Fruit fly (Drosophila melanogaster) whole organism: ENCODE data around the gene CycG.

Source experiments
- CG8478 ChIP-seq: fragments of >200 bp; optimal IDR thresholded peaks from 2 replicates; lab custom pipeline; 2018; ENCODE audit warnings: inconsistent platforms
- Dll ChIP-seq: fragments of >200 bp; optimal IDR thresholded peaks from 2 replicates; lab custom pipeline; 2017
- EcR ChIP-seq, 2 experiments: fragments of >200 bp; optimal IDR thresholded peaks; 2 replicates each; lab custom pipeline; 2017; ENCODE audit warnings: missing biosample characterization in 2 of 2, missing genetic modification characterization in 2 of 2, missing genetic modification reagents in 2 of 2
- pan ChIP-seq: fragments of >200 bp; optimal IDR thresholded peaks from 2 replicates; lab custom pipeline; 2017
- psq ChIP-seq: fragments of >200 bp; optimal IDR thresholded peaks from 2 replicates; lab custom pipeline; 2017
- usp ChIP-seq: fragments of >200 bp; optimal IDR thresholded peaks from 2 replicates; lab custom pipeline; 2017; ENCODE audit warnings: missing biosample characterization, missing genetic modification characterization, mixed read lengths

CycG gene

dm6 chr3R:31565738-31566137 lies 46.7 kb downstream of the CycG start:
- TF ChIP-seq CG8478 (lab: Kevin White, UChicago) (no peak), pan (lab: Kevin White, UChicago) (no peak), usp (GFP tag; lab: Kevin White, UChicago) (no peak), Dll (lab: Kevin White, UChicago) (no peak), EcR (GFP tag; optimal IDR thresholded peaks at IDR 0.05; lab: Kevin White, UChicago) (no peak), psq (lab: Kevin White, UChicago) (no peak)

DNA sequence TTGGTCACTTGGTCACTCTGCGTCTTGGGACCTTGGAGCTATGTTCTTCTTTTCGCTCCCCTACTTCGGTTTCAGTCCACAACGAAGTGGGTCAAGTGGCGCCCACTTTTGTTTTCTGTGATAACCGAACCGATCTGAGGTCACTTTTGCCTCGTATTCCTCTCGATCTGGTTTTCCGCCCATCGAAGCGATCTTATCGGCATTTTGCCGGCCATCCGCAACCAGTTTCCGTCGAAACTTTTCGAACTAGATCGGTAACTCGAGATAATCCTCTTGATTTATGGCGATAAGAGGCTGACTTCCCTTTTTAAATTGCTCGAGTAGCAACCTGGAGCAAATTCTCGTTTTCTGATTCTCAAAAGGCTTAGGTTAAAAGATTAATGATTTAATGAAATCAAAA lies 47.9 kb downstream of the CycG start:
- TF ChIP-seq CG8478 (lab: Kevin White, UChicago): no peak

- TF ChIP-seq EcR (GFP tag; optimal IDR thresholded peaks at IDR 0.05; lab: Kevin White, UChicago) (no peak), psq (lab: Kevin White, UChicago) (no peak), pan (lab: Kevin White, UChicago) (no peak), CG8478 (lab: Kevin White, UChicago) (no peak), usp (GFP tag; lab: Kevin White, UChicago) (no peak), Dll (lab: Kevin White, UChicago) (no peak)
These were observed 48.3 kb downstream of the CycG start for dm6 chr3R:31564164-31564563.

DNA sequence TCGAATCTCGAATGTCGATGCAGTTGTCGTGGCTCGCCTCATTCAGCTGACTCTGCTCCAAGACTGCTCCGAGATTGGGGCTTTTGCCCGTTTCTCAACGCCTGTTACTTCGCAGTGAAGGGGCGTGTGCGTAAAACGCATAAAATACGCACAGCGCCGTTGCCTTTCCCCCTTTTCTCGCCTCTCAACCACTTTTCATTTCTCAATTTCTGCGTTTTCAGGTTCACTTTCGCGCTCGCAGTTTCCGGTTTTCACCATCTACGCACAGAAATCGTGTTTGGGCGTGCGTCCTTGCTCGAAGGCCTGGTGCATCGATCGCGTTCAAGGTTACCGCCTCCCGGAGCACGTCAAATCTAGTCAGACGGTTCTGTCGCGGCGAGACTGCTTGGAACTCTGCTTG lies 52.7 kb downstream of the CycG start:
- TF ChIP-seq EcR (GFP tag; optimal IDR thresholded peaks at IDR 0.05; lab: Kevin White, UChicago) (peak in 1 of 2 experiments; percentile 0), pan (lab: Kevin White, UChicago) (no peak), psq (lab: Kevin White, UChicago) (no peak)

DNA sequence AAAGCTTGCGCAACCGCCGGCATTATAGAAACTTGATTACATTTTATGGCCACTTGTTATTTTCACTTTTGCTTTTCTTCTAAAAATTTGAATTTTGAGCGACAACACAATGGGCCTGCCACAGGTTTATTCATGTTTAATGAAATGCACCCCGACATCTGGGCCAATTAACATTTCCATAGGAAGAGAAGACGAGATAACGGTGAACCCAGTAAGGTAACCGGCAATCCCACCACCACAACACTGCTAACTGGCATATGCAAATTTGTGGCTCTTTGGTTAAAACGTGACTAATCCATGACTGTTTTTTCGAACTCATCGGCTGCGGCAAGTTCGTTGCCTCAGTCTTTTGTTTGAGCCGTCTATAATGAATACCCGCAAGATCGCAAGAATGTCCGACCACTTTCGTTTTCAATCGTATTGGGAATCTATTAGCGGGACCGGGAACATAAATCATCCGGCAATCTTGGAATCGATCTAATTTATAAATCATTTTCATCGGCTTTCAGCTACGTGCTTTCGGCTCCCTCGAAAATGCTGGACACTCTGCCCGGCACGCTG lies 53.7 kb downstream of the CycG start:
- TF ChIP-seq Dll (lab: Kevin White, UChicago): no peak
- no peak for TF ChIP-seq EcR (GFP tag; optimal IDR thresholded peaks at IDR 0.05; lab: Kevin White, UChicago)
- no peak for TF ChIP-seq pan (lab: Kevin White, UChicago)
- TF ChIP-seq CG8478 (lab: Kevin White, UChicago): no peak
- TF ChIP-seq psq (lab: Kevin White, UChicago): no peak
- TF ChIP-seq usp (GFP tag; lab: Kevin White, UChicago): no peak

DNA sequence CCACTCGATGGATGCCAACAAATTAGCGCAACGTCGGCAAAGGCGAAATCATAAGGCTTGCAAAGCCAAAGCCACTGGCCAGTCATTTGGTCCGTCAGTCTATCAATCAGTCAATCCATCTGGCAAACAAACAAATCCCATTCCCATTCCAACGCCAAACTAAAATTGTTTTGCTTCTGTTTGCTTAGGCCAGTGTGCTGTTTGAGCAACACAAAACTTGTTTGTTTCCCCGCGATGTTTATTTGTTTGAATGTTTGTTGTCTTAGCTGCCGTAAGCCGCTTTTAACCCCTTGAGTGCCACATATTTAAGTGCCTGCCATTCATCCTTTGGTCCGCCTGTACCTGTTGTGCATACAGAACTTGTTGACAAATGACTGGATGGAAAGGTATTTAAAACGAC lies 61.6 kb downstream of the CycG start:
- TF ChIP-seq psq (lab: Kevin White, UChicago): no peak
- TF ChIP-seq Dll (lab: Kevin White, UChicago): no peak

DNA sequence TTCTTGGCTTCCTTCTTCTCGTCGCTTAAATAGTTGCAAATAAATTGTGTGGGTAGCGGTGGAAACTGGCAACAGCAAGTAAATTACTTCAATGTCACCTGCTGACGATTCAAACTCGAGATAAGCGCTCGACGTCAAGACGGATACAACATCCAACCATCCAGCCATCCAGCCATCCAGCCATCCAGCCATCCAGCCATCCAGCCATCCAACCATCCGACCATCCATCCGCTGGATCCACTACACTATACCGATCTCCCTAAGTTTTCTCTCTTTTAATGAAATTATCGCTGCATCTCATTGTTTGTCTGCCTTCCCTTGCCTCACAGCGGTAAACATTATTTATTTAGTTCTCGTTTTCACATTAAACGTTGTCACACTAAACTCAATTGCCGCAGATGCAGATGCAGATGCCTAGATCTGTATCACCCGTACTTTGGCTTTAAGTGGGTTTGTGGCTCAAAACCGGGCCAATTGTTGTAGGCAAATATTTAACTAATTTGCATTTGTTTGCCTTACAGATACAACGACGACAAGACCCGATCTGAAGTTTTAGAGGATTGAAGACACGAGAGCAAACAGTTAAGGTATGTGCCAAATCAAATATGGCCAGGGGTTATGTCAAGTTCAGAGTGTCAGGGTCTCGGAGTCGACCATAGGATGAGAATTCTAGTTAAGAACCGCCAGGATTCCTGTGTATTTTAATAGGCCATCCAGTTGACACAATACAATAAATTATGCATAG lies 63.5 kb downstream of the CycG start:
- no peak for TF ChIP-seq usp (GFP tag; lab: Kevin White, UChicago)
- TF ChIP-seq EcR (GFP tag; optimal IDR thresholded peaks at IDR 0.05; lab: Kevin White, UChicago): no peak
- TF ChIP-seq pan (lab: Kevin White, UChicago): no peak
- TF ChIP-seq psq (lab: Kevin White, UChicago): no peak
- no peak for TF ChIP-seq Dll (lab: Kevin White, UChicago)
- no peak for TF ChIP-seq CG8478 (lab: Kevin White, UChicago)
